Worm (Caenorhabditis elegans) whole organism, L4/young adult: ENCODE data around the gene fbxb-96.
"Not testable (repeated sequence)": the region's sequence is repeated elsewhere in the genome, so short reads cannot be mapped to it uniquely, and the experiment has no call there.

Experiments
- W03F9.2 ChIP-seq: fragments of 150-350 bp; optimal IDR thresholded peaks from 2 replicates; lab custom pipeline; 2014; ENCODE audit warnings: missing biosample characterization, missing genetic modification characterization
- dao-5 ChIP-seq: sonication (generic microtip); optimal IDR thresholded peaks from 2 replicates; lab custom pipeline; 2016; ENCODE audit warnings: missing genotype, missing genetic modification characterization, moderate library complexity, missing compliant biosample characterization
- him-1 ChIP-seq: sonication (generic microtip); optimal IDR thresholded peaks from 2 replicates; lab custom pipeline; 2016; ENCODE audit warnings: missing genotype, missing genetic modification reagents, missing genetic modification characterization, missing compliant biosample characterization

DNA sequence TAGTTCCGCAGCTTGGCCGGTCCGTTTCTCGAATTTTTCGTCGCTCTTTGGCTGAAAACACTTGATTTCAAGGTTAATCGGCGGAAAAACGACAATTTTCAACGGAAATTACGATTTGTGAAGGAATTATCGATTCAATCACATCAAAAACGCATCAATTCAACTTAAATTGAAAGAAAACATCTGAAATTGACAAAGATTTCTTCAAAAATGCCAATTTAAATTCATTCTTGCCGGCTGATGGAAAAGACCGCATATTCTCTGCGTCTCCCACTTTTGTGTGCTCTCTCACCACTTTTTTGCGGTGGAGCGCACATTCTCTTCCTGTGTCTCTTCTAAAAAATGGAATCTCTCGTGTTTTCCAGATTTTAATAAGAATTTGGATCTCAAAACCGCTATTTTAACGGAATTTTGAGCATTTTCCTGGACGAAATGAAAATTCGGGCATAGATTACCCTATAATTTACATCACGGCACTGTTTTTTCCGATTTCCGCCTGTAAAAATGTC, 11.1 kb upstream of the fbxb-96 start, which contains the start of gene C16C4.18:
- TF ChIP-seq W03F9.2 (tag; lab: Kevin White, UChicago); him-1; dao-5 (tag; lab: Kevin White, UChicago): not testable (repeated sequence)
